Worm (Caenorhabditis elegans) whole organism, L1 larva: ENCODE data around the gene srh-148.

Source experiments
- C16A3.4 ChIP-seq: fragments of 150-350 bp; optimal IDR thresholded peaks from 2 replicates; lab custom pipeline; 2014; ENCODE audit warnings: missing biosample characterization, missing genetic modification characterization
- F16B12.6 ChIP-seq: fragments of 150-350 bp; optimal IDR thresholded peaks from 2 replicates; lab custom pipeline; 2014; ENCODE audit warnings: missing biosample characterization, missing genetic modification characterization
- Y116A8C.19 ChIP-seq: sonication (generic microtip); optimal IDR thresholded peaks from 2 replicates; lab custom pipeline; 2016; ENCODE audit warnings: missing compliant biosample characterization, missing genetic modification characterization, borderline replicate concordance
- alr-1 ChIP-seq: fragments of 200-800 bp; sonication (Bioruptor generic); optimal IDR thresholded peaks from 2 replicates; lab custom pipeline; 2018; ENCODE audit warnings: borderline replicate concordance, mild to moderate bottlenecking, missing genetic modification characterization, missing compliant biosample characterization
- blmp-1 ChIP-seq: fragments of 150-350 bp; optimal IDR thresholded peaks from 2 replicates; lab custom pipeline; 2014; ENCODE audit warnings: missing biosample characterization, missing genetic modification characterization
- ceh-8 ChIP-seq: fragments of 200-800 bp; sonication (Bioruptor generic); optimal IDR thresholded peaks from 2 replicates; lab custom pipeline; 2018; ENCODE audit warnings: mild to moderate bottlenecking, missing genetic modification characterization, moderate library complexity, missing compliant biosample characterization
- ceh-88 ChIP-seq: fragments of 200-800 bp; sonication (Bioruptor generic); IDR thresholded peaks from 2 replicates; pipeline ENCODE4 v1.3.6; 2022; ENCODE audit warnings: missing genetic modification characterization, missing compliant biosample characterization
- ceh-90 ChIP-seq: sonication (generic microtip); optimal IDR thresholded peaks from 2 replicates; lab custom pipeline; 2016; ENCODE audit warnings: missing genetic modification characterization, missing compliant biosample characterization
- dpl-1 ChIP-seq, 3 experiments: fragments of 150-350 bp in 2 of 3; sonication (generic microtip) in 1 of 3; optimal IDR thresholded peaks; 2 replicates each; lab custom pipeline; 2014 to 2017; ENCODE audit warnings: missing biosample characterization in 3 of 3, missing genetic modification characterization in 3 of 3, missing genetic modification reagents in 3 of 3
- efl-1 ChIP-seq, 4 experiments: fragments of 150-350 bp; optimal IDR thresholded peaks in 3 of 4; peaks in 1 of 4; 1 replicate in 1 of 4; 2 replicates in 3 of 4; lab custom pipeline; 2014; ENCODE audit warnings: missing biosample characterization in 2 of 4, missing genetic modification characterization in 2 of 4, missing genetic modification reagents in 2 of 4
- egl-27 ChIP-seq, 2 experiments: fragments of 150-350 bp in 1 of 2; sonication (generic microtip); optimal IDR thresholded peaks; 3 replicates each; lab custom pipeline; 2017 to 2018; ENCODE audit warnings: missing biosample characterization in 2 of 2, missing genetic modification characterization in 2 of 2, missing genetic modification reagents in 2 of 2
- elt-2 ChIP-seq: sonication (generic microtip); optimal IDR thresholded peaks from 2 replicates; lab custom pipeline; 2016; ENCODE audit warnings: missing genetic modification characterization, mild to moderate bottlenecking, inconsistent platforms, missing compliant biosample characterization, missing genetic modification reagents
- elt-3 ChIP-seq, 6 experiments: fragments of 150-350 bp in 1 of 6; sonication (generic microtip); optimal IDR thresholded peaks; 2 replicates each; lab custom pipeline; 2017 to 2018; ENCODE audit warnings: missing biosample characterization in 6 of 6, missing genetic modification characterization in 6 of 6, inconsistent platforms in 1 of 6
- ets-5 ChIP-seq: fragments of 200-800 bp; sonication (Bioruptor generic); IDR thresholded peaks from 2 replicates; pipeline ENCODE4 v1.3.6; 2022; ENCODE audit warnings: missing genetic modification characterization, missing compliant biosample characterization
- fkh-10 ChIP-seq: sonication (generic microtip); optimal IDR thresholded peaks from 2 replicates; lab custom pipeline; 2017; ENCODE audit warnings: missing biosample characterization, missing genetic modification reagents, missing genetic modification characterization
- fkh-4 ChIP-seq: sonication (generic microtip); optimal IDR thresholded peaks from 2 replicates; lab custom pipeline; 2016; ENCODE audit warnings: missing compliant biosample characterization, missing genetic modification characterization, borderline replicate concordance
- fos-1 ChIP-seq: fragments of 150-350 bp; optimal IDR thresholded peaks from 2 replicates; lab custom pipeline; 2014; ENCODE audit warnings: missing biosample characterization, missing genetic modification characterization
- hlh-4 ChIP-seq: sonication (generic microtip); optimal IDR thresholded peaks from 2 replicates; lab custom pipeline; 2016; ENCODE audit warnings: mild to moderate bottlenecking, missing genetic modification characterization, missing compliant biosample characterization
- isw-1 ChIP-seq: fragments of 200-800 bp; sonication (Bioruptor generic); IDR thresholded peaks from 2 replicates; pipeline ENCODE4 v1.3.6; 2022; ENCODE audit warnings: missing genetic modification characterization, missing compliant biosample characterization
- lin-15B ChIP-seq: fragments of 150-350 bp; sonication (generic microtip); optimal IDR thresholded peaks from 3 replicates; lab custom pipeline; 2014; ENCODE audit warnings: missing biosample characterization, missing genetic modification characterization
- lin-35 ChIP-seq, 2 experiments: fragments of 150-350 bp; optimal IDR thresholded peaks; 2 replicates each; lab custom pipeline; 2014; ENCODE audit warnings: missing biosample characterization in 2 of 2, missing genetic modification characterization in 2 of 2, missing genetic modification reagents in 2 of 2
- lin-39 ChIP-seq: fragments of 150-350 bp; optimal IDR thresholded peaks from 2 replicates; lab custom pipeline; 2014; ENCODE audit warnings: missing biosample characterization, missing genetic modification reagents, missing genetic modification characterization
- lir-3 ChIP-seq: sonication (generic microtip); optimal IDR thresholded peaks from 2 replicates; lab custom pipeline; 2016; ENCODE audit warnings: mild to moderate bottlenecking, missing genetic modification characterization, moderate library complexity, missing compliant biosample characterization; ENCODE audit not compliant: poor library complexity
- mab-9 ChIP-seq: fragments of 200-800 bp; sonication (Bioruptor generic); IDR thresholded peaks from 2 replicates; pipeline ENCODE4 v1.3.6; 2022; ENCODE audit warnings: missing genetic modification reagents, missing genetic modification characterization, missing compliant biosample characterization
- mdl-1 ChIP-seq, 2 experiments: fragments of 150-350 bp; optimal IDR thresholded peaks; 2 replicates each; lab custom pipeline; 2014 to 2017; ENCODE audit warnings: missing biosample characterization in 2 of 2, missing genetic modification characterization in 2 of 2, inconsistent platforms in 1 of 2
- mef-2 ChIP-seq: fragments of 150-350 bp; optimal IDR thresholded peaks from 2 replicates; lab custom pipeline; 2014; ENCODE audit warnings: missing biosample characterization, missing genetic modification characterization
- mep-1 ChIP-seq: fragments of 150-350 bp; optimal IDR thresholded peaks from 2 replicates; lab custom pipeline; 2014; ENCODE audit warnings: missing biosample characterization, missing genetic modification characterization
- nhr-11 ChIP-seq: fragments of 150-350 bp; optimal IDR thresholded peaks from 2 replicates; lab custom pipeline; 2014; ENCODE audit warnings: missing biosample characterization, missing genetic modification characterization
- nhr-237 ChIP-seq: fragments of 150-350 bp; optimal IDR thresholded peaks from 2 replicates; lab custom pipeline; 2014; ENCODE audit warnings: missing biosample characterization, missing genetic modification characterization
- nhr-76 ChIP-seq: sonication (generic microtip); optimal IDR thresholded peaks from 2 replicates; lab custom pipeline; 2017; ENCODE audit warnings: missing biosample characterization, missing genetic modification characterization
- nhr-77 ChIP-seq: fragments of 150-350 bp; optimal IDR thresholded peaks from 2 replicates; lab custom pipeline; 2014; ENCODE audit warnings: missing biosample characterization, missing genetic modification characterization
- nhr-85 ChIP-seq: sonication (generic microtip); peaks from one replicate; lab custom pipeline; 2016; ENCODE audit warnings: missing genetic modification characterization, inconsistent platforms, missing compliant biosample characterization
- nhr-90 ChIP-seq: sonication (generic microtip); optimal IDR thresholded peaks from 2 replicates; lab custom pipeline; 2016; ENCODE audit warnings: mild to moderate bottlenecking, missing genetic modification characterization, missing compliant biosample characterization; ENCODE audit not compliant: poor library complexity
- pqm-1 ChIP-seq: sonication (generic microtip); optimal IDR thresholded peaks from 3 replicates; lab custom pipeline; 2017; ENCODE audit warnings: missing biosample characterization, missing genetic modification characterization
- snu-23 ChIP-seq: sonication (generic microtip); optimal IDR thresholded peaks from 2 replicates; lab custom pipeline; 2016; ENCODE audit warnings: missing genetic modification characterization, missing compliant biosample characterization
- sup-37 ChIP-seq: fragments of 200-800 bp; sonication (Bioruptor generic); optimal IDR thresholded peaks from 2 replicates; lab custom pipeline; 2018; ENCODE audit warnings: mild to moderate bottlenecking, missing genetic modification characterization, missing compliant biosample characterization
- swsn-7 ChIP-seq: sonication (generic microtip); optimal IDR thresholded peaks from 2 replicates; lab custom pipeline; 2016; ENCODE audit warnings: missing genetic modification characterization, missing compliant biosample characterization
- tbx-2 ChIP-seq: sonication (generic microtip); optimal IDR thresholded peaks from 2 replicates; lab custom pipeline; 2016; ENCODE audit warnings: missing genetic modification characterization, missing compliant biosample characterization
- tlp-1 ChIP-seq: fragments of 150-350 bp; optimal IDR thresholded peaks from 2 replicates; lab custom pipeline; 2014; ENCODE audit warnings: missing biosample characterization, missing genetic modification characterization
- unc-30 ChIP-seq: sonication (generic microtip); optimal IDR thresholded peaks from 2 replicates; lab custom pipeline; 2017; ENCODE audit warnings: missing biosample characterization, missing genetic modification characterization
- unc-86 ChIP-seq: sonication (generic microtip); optimal IDR thresholded peaks from 2 replicates; lab custom pipeline; 2016; ENCODE audit warnings: missing genetic modification characterization, missing compliant biosample characterization
- unc-98 ChIP-seq: fragments of 200-800 bp; sonication (Bioruptor generic); IDR thresholded peaks from 2 replicates; pipeline ENCODE4 v1.3.6; 2022; ENCODE audit warnings: missing genetic modification characterization, missing compliant biosample characterization
- zip-4 ChIP-seq: fragments of 200-800 bp; sonication (Bioruptor generic); optimal IDR thresholded peaks from 2 replicates; lab custom pipeline; 2018; ENCODE audit warnings: mild to moderate bottlenecking, missing genetic modification characterization, moderate library complexity, missing compliant biosample characterization

Gene srh-148

DNA sequence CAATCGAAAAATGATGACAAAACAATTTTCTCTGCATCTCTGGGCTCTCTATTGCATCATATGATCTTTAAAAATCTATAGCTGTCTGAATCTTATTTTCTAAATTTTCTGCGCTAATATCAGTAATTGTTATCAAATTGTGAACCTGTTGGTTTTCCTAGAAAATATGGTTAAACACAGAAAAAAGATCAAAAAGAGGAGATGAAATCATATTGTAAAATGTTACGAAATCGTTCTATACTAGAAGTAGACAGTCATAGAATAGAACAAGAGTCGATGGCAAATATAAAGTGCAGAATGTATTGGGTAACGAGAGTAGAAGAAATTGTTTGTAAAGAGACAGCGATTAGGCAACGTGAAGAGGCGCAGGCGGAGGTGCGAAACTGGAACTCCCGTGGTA, 22.5 kb upstream of the srh-148 start (continued):
- TF ChIP-seq snu-23 = peak; percentile 37
- peak; percentile 17 for TF ChIP-seq swsn-7
- peak; percentile 10 to 40 for TF ChIP-seq efl-1 (optimal IDR thresholded peaks at IDR 0.05; lab: Kevin White, UChicago)
- no peak for TF ChIP-seq efl-1 (GFP tag; optimal IDR thresholded peaks at IDR 0.05 in 1 of 2; lab: Kevin White, UChicago)
- TF ChIP-seq unc-98 (GFP tag; lab: Robert Waterston, UW) = no peak
- peak; percentile 48 for TF ChIP-seq lir-3 (tag; lab: Kevin White, UChicago)
- TF ChIP-seq mab-9 = no peak
- peak; percentile 20 for TF ChIP-seq mef-2
- peak; percentile 53 for TF ChIP-seq nhr-11 (tag; lab: Kevin White, UChicago)
- peak; percentile 58 for TF ChIP-seq elt-2 (tag; lab: Kevin White, UChicago)

DNA sequence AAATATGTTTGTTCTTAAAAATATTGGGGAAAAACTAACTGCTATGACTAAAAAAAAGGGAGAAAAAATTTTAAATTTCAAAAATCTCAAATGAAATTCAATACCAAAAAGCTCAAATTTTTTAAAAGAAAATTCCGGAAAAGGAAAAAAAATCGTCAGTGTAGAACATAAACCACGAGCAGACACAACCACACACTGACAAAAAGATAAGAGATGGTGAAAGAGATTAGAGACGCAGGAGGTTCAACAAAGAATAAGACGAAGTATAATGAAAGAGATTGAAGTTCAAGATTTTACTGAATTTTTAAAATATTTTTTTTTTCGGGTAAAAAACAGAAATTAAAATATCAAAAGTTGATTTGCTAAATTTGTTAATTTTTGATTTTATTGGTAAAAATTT, 21.8 kb upstream of the srh-148 start:
- TF ChIP-seq snu-23 (no peak), tbx-2 (tag; lab: Kevin White, UChicago) (no peak), elt-2 (tag; lab: Kevin White, UChicago) (peak; percentile 39), elt-3 (tag; optimal IDR thresholded peaks at IDR 0.05; lab: Kevin White, UChicago) (no peak), lin-35 (GFP tag; optimal IDR thresholded peaks at IDR 0.05; lab: Kevin White, UChicago) (peak in 1 of 2 experiments; percentile 9), mdl-1 (tag; optimal IDR thresholded peaks at IDR 0.05; lab: Kevin White, UChicago) (no peak)

DNA sequence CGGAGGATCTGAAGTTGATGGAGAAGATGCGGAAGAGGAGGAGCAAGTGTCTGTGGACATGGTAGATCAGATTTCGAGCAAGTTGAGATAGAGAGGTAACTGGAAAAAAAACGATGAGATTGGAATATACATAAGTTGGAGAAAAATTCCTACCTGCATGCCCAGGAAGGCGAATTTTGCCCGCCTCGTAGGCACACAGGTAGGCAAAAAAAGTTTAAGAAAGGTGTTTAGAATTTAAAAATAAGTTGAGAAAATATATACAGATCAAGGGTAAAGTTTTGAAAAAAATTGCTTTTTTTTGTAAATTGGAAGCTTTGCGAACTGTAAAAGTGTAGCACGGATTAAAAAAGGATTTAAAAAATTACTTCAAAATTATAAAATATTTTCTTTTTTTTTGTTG, 21.3 kb upstream of the srh-148 start, which contains the start of gene nhr-84:
Gene nhr-84, minus strand, starts transcription at position 101 of the 400 bp plus-strand sequence.
- TF ChIP-seq swsn-7 = no peak
- TF ChIP-seq fkh-4 = no peak
- TF ChIP-seq unc-30 (tag; lab: Kevin White, UChicago) = no peak
- TF ChIP-seq elt-2 (tag; lab: Kevin White, UChicago) = no peak
- no peak for TF ChIP-seq fos-1 (tag; lab: Kevin White, UChicago)
- TF ChIP-seq nhr-11 (tag; lab: Kevin White, UChicago) = no peak
- TF ChIP-seq lin-15B (tag; lab: Kevin White, UChicago) = no peak
- TF ChIP-seq isw-1 (GFP tag; lab: Robert Waterston, UW) = no peak
- no peak for TF ChIP-seq tlp-1 (tag; lab: Kevin White, UChicago)
- TF ChIP-seq nhr-90 (tag; lab: Kevin White, UChicago) = no peak
- TF ChIP-seq hlh-4 (tag; lab: Kevin White, UChicago) = no peak
- TF ChIP-seq nhr-237 (tag; lab: Kevin White, UChicago) = no peak
- no peak for TF ChIP-seq blmp-1 (tag; lab: Kevin White, UChicago)
- no peak for TF ChIP-seq mab-9
- no peak for TF ChIP-seq mep-1
- no peak for TF ChIP-seq snu-23
- no peak for TF ChIP-seq mdl-1 (tag; optimal IDR thresholded peaks at IDR 0.05; lab: Kevin White, UChicago)
- TF ChIP-seq lin-35 (GFP tag; optimal IDR thresholded peaks at IDR 0.05; lab: Kevin White, UChicago) = no peak
- TF ChIP-seq F16B12.6 (tag; lab: Kevin White, UChicago) = no peak
- TF ChIP-seq ceh-90 (tag; lab: Kevin White, UChicago) = no peak

DNA sequence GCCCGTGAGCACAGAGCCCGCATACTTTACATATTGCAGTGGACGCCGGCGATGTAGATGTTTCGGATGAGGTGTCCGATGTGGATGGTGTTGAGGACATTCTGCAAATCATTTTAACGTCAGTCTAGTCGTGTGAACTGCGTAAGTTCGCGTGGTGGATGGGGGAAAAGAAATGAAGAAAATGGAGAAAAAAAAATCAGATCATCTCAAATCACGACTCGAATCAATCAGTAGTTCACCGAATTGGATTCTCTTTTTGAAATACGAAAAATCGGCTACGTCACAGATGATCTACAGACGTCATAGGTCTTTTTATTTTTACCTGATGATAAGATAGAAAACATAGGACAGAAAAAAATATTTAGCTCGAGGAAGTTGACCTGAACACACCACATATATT, 18.1 kb upstream of the srh-148 start, which contains the start of gene nhr-102:
Gene nhr-102, minus strand, starts transcription at position 101 of the 400 bp plus-strand sequence.
- TF ChIP-seq egl-27 (tag; optimal IDR thresholded peaks at IDR 0.05; lab: Kevin White, UChicago) (no peak), lin-39 (tag; lab: Kevin White, UChicago) (no peak), pqm-1 (tag; lab: Kevin White, UChicago) (no peak)

DNA sequence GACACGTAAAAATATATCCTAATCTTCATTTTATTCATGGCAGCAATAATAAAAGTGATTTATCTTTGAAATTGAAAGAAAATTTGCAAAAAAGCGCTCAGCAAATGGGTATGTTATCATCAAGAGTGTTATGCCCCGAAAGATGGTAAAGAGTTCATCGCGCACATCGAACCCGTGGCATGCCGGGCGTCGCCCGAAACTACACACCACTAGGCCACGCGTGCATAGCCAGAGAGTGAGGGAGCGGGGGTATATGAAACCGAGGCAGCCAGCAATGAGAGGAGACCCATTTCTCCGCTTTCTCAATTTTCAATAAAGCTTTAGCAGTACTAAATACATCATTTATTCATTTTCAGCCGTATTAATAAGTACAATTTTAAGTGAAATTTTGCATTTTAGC, 15.6 kb upstream of the srh-148 start:
- no peak for TF ChIP-seq unc-30 (tag; lab: Kevin White, UChicago)
- TF ChIP-seq F16B12.6 (tag; lab: Kevin White, UChicago) = no peak
- TF ChIP-seq dpl-1 (GFP tag; optimal IDR thresholded peaks at IDR 0.05; lab: Kevin White, UChicago) = peak; percentile 38 to 64 (median 51)
- peak; percentile 53 for TF ChIP-seq nhr-77 (tag; lab: Kevin White, UChicago)
- no peak for TF ChIP-seq unc-98 (GFP tag; lab: Robert Waterston, UW)
- no peak for TF ChIP-seq Y116A8C.19
- peak; percentile 52 for TF ChIP-seq unc-86
- peak; percentile 57 for TF ChIP-seq ceh-8 (GFP tag; lab: Kevin White, UChicago)
- TF ChIP-seq lir-3 (tag; lab: Kevin White, UChicago) = peak; percentile 8
- TF ChIP-seq lin-39 (tag; lab: Kevin White, UChicago) = no peak
- TF ChIP-seq mdl-1 (tag; optimal IDR thresholded peaks at IDR 0.05; lab: Kevin White, UChicago) = peak in 1 of 2 experiments; percentile 76
- TF ChIP-seq nhr-85 = peak; percentile 79
- no peak for TF ChIP-seq nhr-76 (tag; lab: Kevin White, UChicago)
- TF ChIP-seq zip-4 (GFP tag; lab: Kevin White, UChicago) = peak; percentile 18
- TF ChIP-seq C16A3.4 (tag; lab: Kevin White, UChicago) = peak; percentile 78
- TF ChIP-seq ets-5 (GFP tag; lab: Robert Waterston, UW) = no peak
- peak; percentile 22 for TF ChIP-seq sup-37 (GFP tag; lab: Kevin White, UChicago)
- no peak for TF ChIP-seq alr-1 (tag; lab: Kevin White, UChicago)
- peak; percentile 34 for TF ChIP-seq fkh-10 (GFP tag; lab: Kevin White, UChicago)
- TF ChIP-seq ceh-88 (GFP tag; lab: Robert Waterston, UW) = 0 out of 2 replicates have a peak, but pooled peaks have one; percentile 11
